Worm (Caenorhabditis elegans): ENCODE measurements around the gene C06A6.4.
A peak's percentile ranks its signal among the peaks of the same experiment; 100 is the strongest.

The C06A6.4 gene

DNA sequence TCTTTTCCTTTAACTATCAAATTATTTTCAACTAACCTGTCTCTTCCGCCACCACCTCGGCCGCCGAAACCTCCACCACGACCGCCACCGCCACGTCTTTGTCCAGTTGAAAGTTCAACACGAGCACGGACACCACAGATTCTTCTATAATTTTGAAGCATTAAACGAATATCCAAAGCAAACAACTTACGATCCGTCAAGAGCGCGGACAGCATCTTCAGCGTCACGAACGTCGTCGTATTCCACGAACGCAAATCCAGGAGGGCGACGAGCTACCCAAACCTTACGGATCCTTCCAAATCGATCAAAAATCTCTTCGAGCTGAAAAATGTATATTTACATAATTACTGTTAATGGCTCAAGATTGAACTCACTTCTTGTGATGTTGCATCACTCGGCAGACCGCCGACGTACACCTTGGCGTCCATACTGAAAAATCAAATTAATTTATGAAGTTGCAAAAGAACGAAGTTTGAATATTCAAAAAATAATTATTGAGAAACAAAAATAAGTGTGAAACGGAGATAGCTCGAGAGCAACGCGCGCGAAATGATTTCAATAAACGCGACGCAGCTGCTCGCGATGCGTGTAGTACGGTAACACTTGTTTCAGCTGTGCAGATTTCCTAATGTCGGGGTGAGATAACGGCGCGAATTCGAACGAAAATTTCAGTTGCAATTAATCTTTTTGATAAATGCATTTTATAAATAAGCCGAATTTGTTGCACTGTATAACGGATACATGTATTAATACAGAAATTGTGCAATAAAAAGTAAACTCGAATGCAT is 38.1 kb downstream of the C06A6.4 start, which contains the start of gene rsp-6 (continued):
- TF ChIP-seq ZK185.1 (tag; optimal IDR thresholded peaks at IDR 0.05; ENCODE audit: poor library complexity, severe bottlenecking) (peak; percentile 82), hrde-1 (tag; optimal IDR thresholded peaks at IDR 0.05; ENCODE audit: borderline replicate concordance) (no peak), ztf-18 (tag; optimal IDR thresholded peaks at IDR 0.05) (peak; percentile 27), lir-1 (GFP tag; conservative IDR thresholded peaks at IDR 0.05) (no peak), hmg-1.2 (GFP tag; IDR thresholded peaks at IDR 0.05) (peak; percentile 58; the same call in 1 of the 2 replicates), ceh-91 (GFP tag; IDR thresholded peaks at IDR 0.05) (peak; percentile 90), cebp-1 (GFP tag; IDR thresholded peaks at IDR 0.05) (peak; percentile 76), cebp-1 (tag; optimal IDR thresholded peaks at IDR 0.05) (peak; percentile 84), efl-1 (GFP tag; optimal IDR thresholded peaks at IDR 0.05) (peak; percentile 93), let-526 (GFP tag; IDR thresholded peaks at IDR 0.05) (0 out of 2 replicates have a peak, but pooled peaks have one; percentile 70), attf-3 (GFP tag; conservative IDR thresholded peaks at IDR 0.05) (peak; percentile 30; the same call in 1 of the 2 replicates), rcor-1 (GFP tag; IDR thresholded peaks at IDR 0.05) (peak; percentile 62), pbrm-1 (GFP tag; IDR thresholded peaks at IDR 0.05) (0 out of 2 replicates have a peak, but pooled peaks have one; percentile 67), lin-35 (GFP tag; optimal IDR thresholded peaks at IDR 0.05) (peak; percentile 14 to 92 (median 56)), tbp1 (GFP tag; optimal IDR thresholded peaks at IDR 0.05) (peak; percentile 58), hmg-20 (GFP tag; IDR thresholded peaks at IDR 0.05) (no peak), B0336.3 (GFP tag; IDR thresholded peaks at IDR 0.05) (peak; percentile 66), egrh-3 (GFP tag; IDR thresholded peaks at IDR 0.05) (peak; percentile 64), hlh-12 (tag; optimal IDR thresholded peaks at IDR 0.05) (no peak), die-1 (tag; optimal IDR thresholded peaks at IDR 0.05) (peak; percentile 53), lsl-1 (GFP tag; optimal IDR thresholded peaks at IDR 0.05) (peak; percentile 96), athp-1 (tag; optimal IDR thresholded peaks at IDR 0.05) (no peak), dox-1 (GFP tag; IDR thresholded peaks at IDR 0.05) (peak; percentile 84), egl-44 (GFP tag; IDR thresholded peaks at IDR 0.05) (no peak), madf-10 (tag; optimal IDR thresholded peaks at IDR 0.05) (peak; percentile 88), F33H1.4 (GFP tag; IDR thresholded peaks at IDR 0.05) (peak; percentile 94), madf-3 (GFP tag; IDR thresholded peaks at IDR 0.05) (peak; percentile 99), unc-62 (GFP tag; optimal IDR thresholded peaks at IDR 0.05) (no peak), pha-4 (tag; optimal IDR thresholded peaks at IDR 0.05) (peak; percentile 13), nhr-90 (tag; optimal IDR thresholded peaks at IDR 0.05) (peak; percentile 19), snpc-1.3 (tag; optimal IDR thresholded peaks at IDR 0.05; ENCODE audit: insufficient read depth) (peak; percentile 80), aptf-2 (GFP tag; conservative IDR thresholded peaks at IDR 0.05) (peak; percentile 29; the same call in 1 of the 2 replicates), Y67H2A.10 (GFP tag; conservative IDR thresholded peaks at IDR 0.05) (peak; percentile 18; the same call in 1 of the 2 replicates), nfyb-1 (GFP tag; IDR thresholded peaks at IDR 0.05) (peak; percentile 77), lin-54 (GFP tag; optimal IDR thresholded peaks at IDR 0.05) (peak; percentile 88), B0019.2 (GFP tag; conservative IDR thresholded peaks at IDR 0.05) (peak; percentile 77), madf-8 (GFP tag; conservative IDR thresholded peaks at IDR 0.05) (peak; percentile 81), K12H6.12 (tag; optimal IDR thresholded peaks at IDR 0.05) (peak; percentile 73), ceh-100 (GFP tag; IDR thresholded peaks at IDR 0.05) (peak; percentile 61), F49E8.2 (tag; optimal IDR thresholded peaks at IDR 0.05; ENCODE audit: insufficient read depth) (peak; percentile 83), attf-5 (GFP tag; optimal IDR thresholded peaks at IDR 0.05) (peak; percentile 59), repo-1 (tag; optimal IDR thresholded peaks at IDR 0.05) (no peak), lin-26 (GFP tag; IDR thresholded peaks at IDR 0.05) (peak; percentile 77), Y53G8AR.9 (GFP tag; conservative IDR thresholded peaks at IDR 0.05) (peak; percentile 89), nhr-179 (tag; optimal IDR thresholded peaks at IDR 0.05) (no peak), sdz-38 (tag; optimal IDR thresholded peaks at IDR 0.05) (no peak), nhr-80 (tag; optimal IDR thresholded peaks at IDR 0.05) (peak; percentile 17)
